Worm (Caenorhabditis elegans) whole organism, mixed stage, embryonic: ENCODE measurements around the gene cyp-13B2.

ENCODE experiments used
- M03D4.4 ChIP-seq: sonication (generic microtip); optimal IDR thresholded peaks from 2 replicates; lab custom pipeline; 2017; ENCODE audit warnings: mild to moderate bottlenecking, missing genetic modification characterization, missing compliant biosample characterization
- ceh-43 ChIP-seq: fragments of 200-800 bp; sonication (Bioruptor generic); optimal IDR thresholded peaks from 2 replicates; lab custom pipeline; 2018; ENCODE audit warnings: mild to moderate bottlenecking, missing genetic modification characterization, moderate library complexity, missing compliant biosample characterization
- ces-1 ChIP-seq: fragments of 150-350 bp; optimal IDR thresholded peaks from 2 replicates; lab custom pipeline; 2014; ENCODE audit warnings: missing biosample characterization, missing genetic modification reagents, missing genetic modification characterization
- lin-13 ChIP-seq: fragments of 150-350 bp; optimal IDR thresholded peaks from 2 replicates; lab custom pipeline; 2014; ENCODE audit warnings: missing biosample characterization, missing genetic modification characterization
- mab-5 ChIP-seq: fragments of 150-350 bp; optimal IDR thresholded peaks from 2 replicates; lab custom pipeline; 2014; ENCODE audit warnings: missing biosample characterization, missing genetic modification characterization
- nhr-76 ChIP-seq: sonication (generic microtip); optimal IDR thresholded peaks from 2 replicates; lab custom pipeline; 2017; ENCODE audit warnings: missing biosample characterization, missing genetic modification characterization
- snpc-4 ChIP-seq: fragments of 150-350 bp; optimal IDR thresholded peaks from 2 replicates; lab custom pipeline; 2014; ENCODE audit warnings: missing biosample characterization, missing genetic modification characterization
- unc-120 ChIP-seq: sonication (generic microtip); optimal IDR thresholded peaks from 2 replicates; lab custom pipeline; 2017; ENCODE audit warnings: missing genetic modification characterization, missing compliant biosample characterization; ENCODE audit not compliant: poor library complexity, severe bottlenecking
- unc-39 ChIP-seq: fragments of 150-350 bp; optimal IDR thresholded peaks from 2 replicates; lab custom pipeline; 2014; ENCODE audit warnings: missing biosample characterization, missing genetic modification characterization
- unc-62 ChIP-seq: fragments of 150-350 bp; optimal IDR thresholded peaks from 2 replicates; lab custom pipeline; 2014; ENCODE audit warnings: missing biosample characterization, missing genetic modification reagents, missing genetic modification characterization

ce11 chrX:14257661-14258060 is 32.3 kb downstream of the cyp-13B2 start, which contains the start of gene E02H4.4:
- no peak for TF ChIP-seq M03D4.4
- no peak for TF ChIP-seq unc-120 (tag; lab: Kevin White, UChicago)
- TF ChIP-seq unc-62, result no peak
- no peak for TF ChIP-seq lin-13 (tag; lab: Kevin White, UChicago)
- TF ChIP-seq mab-5 (tag; lab: Kevin White, UChicago), result no peak
- TF ChIP-seq nhr-76 (tag; lab: Kevin White, UChicago), result no peak
- no peak for TF ChIP-seq unc-39 (tag; lab: Kevin White, UChicago)
- TF ChIP-seq snpc-4 (tag; lab: Kevin White, UChicago), result no peak
- TF ChIP-seq ces-1, result no peak
- TF ChIP-seq ceh-43 (GFP tag; lab: Kevin White, UChicago), result no peak
